Fruit fly (Drosophila melanogaster): ENCODE data around the gene CG14435.

The CG14435 gene

dm6 chrX:6795987-6796691 is 47.6 kb downstream of the CG14435 start (continued):
- TF ChIP-seq CG9817 (tag; optimal IDR thresholded peaks at IDR 0.05): peak; percentile 0
- no peak for TF ChIP-seq Hmx (GFP tag; optimal IDR thresholded peaks at IDR 0.05)
- TF ChIP-seq Dip3 (GFP tag; optimal IDR thresholded peaks at IDR 0.05): no peak
- TF ChIP-seq CG3065 (GFP tag; optimal IDR thresholded peaks at IDR 0.05): no peak
- no peak for TF ChIP-seq Optix (GFP tag; IDR thresholded peaks at IDR 0.05)
- no peak for TF ChIP-seq CG4282 (GFP tag; optimal IDR thresholded peaks at IDR 0.05)
- no peak for TF ChIP-seq CG14441 (GFP tag; IDR thresholded peaks at IDR 0.05)
- TF ChIP-seq Mes4 (GFP tag; optimal IDR thresholded peaks at IDR 0.05): no peak
- TF ChIP-seq hkb (optimal IDR thresholded peaks at IDR 0.05): no peak
- TF ChIP-seq hkb (GFP tag; IDR thresholded peaks at IDR 0.05): no peak
- TF ChIP-seq psq (GFP tag; optimal IDR thresholded peaks at IDR 0.05): no peak
- no peak for TF ChIP-seq Adf1 (GFP tag; IDR thresholded peaks at IDR 0.05)
- no peak for TF ChIP-seq CG7357 (GFP tag; IDR thresholded peaks at IDR 0.05)
- no peak for TF ChIP-seq disco-r (GFP tag; optimal IDR thresholded peaks at IDR 0.05)
- peak; percentile 46 for TF ChIP-seq dmrt99B (tag; optimal IDR thresholded peaks at IDR 0.05)
- no peak for TF ChIP-seq amos (GFP tag; IDR thresholded peaks at IDR 0.05; ENCODE audit: partially characterized antibody)
- no peak for TF ChIP-seq CG3407 (GFP tag; optimal IDR thresholded peaks at IDR 0.05)
- TF ChIP-seq CG10366 (GFP tag; IDR thresholded peaks at IDR 0.05): no peak
- TF ChIP-seq CG6683 (GFP tag; optimal IDR thresholded peaks at IDR 0.05): no peak
- TF ChIP-seq dysf (GFP tag; IDR thresholded peaks at IDR 0.05): 0 out of 3 replicates have a peak, but pooled peaks have one; percentile 39
- TF ChIP-seq CG9727 (GFP tag; optimal IDR thresholded peaks at IDR 0.05): peak; percentile 12
- peak; percentile 38 for TF ChIP-seq nmo (GFP tag; optimal IDR thresholded peaks at IDR 0.05)
- TF ChIP-seq Dbx (GFP tag; IDR thresholded peaks at IDR 0.05): no peak
- no peak for TF ChIP-seq crol (GFP tag; IDR thresholded peaks at IDR 0.05)
- no peak for TF ChIP-seq CG2199 (GFP tag; IDR thresholded peaks at IDR 0.05)
- no peak for TF ChIP-seq ewg (GFP tag; optimal IDR thresholded peaks at IDR 0.05)
- TF ChIP-seq CG16863 (GFP tag; optimal IDR thresholded peaks at IDR 0.05): no peak
- no peak for TF ChIP-seq CG4854 (GFP tag; optimal IDR thresholded peaks at IDR 0.05)
- no peak for TF ChIP-seq CG12744 (GFP tag; optimal IDR thresholded peaks at IDR 0.05)
- no peak for TF ChIP-seq E2f2 (GFP tag; IDR thresholded peaks at IDR 0.05)
- TF ChIP-seq CG2120 (GFP tag; optimal IDR thresholded peaks at IDR 0.05): peak; percentile 49
- TF ChIP-seq ab (GFP tag; optimal IDR thresholded peaks at IDR 0.05): no peak
- no peak for TF ChIP-seq sd (tag; optimal IDR thresholded peaks at IDR 0.05)
- TF ChIP-seq CG4820 (GFP tag; optimal IDR thresholded peaks at IDR 0.05): no peak
- TF ChIP-seq cg (GFP tag; optimal IDR thresholded peaks at IDR 0.05): peak; percentile 58
- no peak for TF ChIP-seq z (GFP tag; IDR thresholded peaks at IDR 0.05)
- TF ChIP-seq Antp (GFP tag; optimal IDR thresholded peaks at IDR 0.05): no peak
- peak; percentile 51; the same call in 1 of the 3 replicates for TF ChIP-seq CG11456 (GFP tag; IDR thresholded peaks at IDR 0.05)
- TF ChIP-seq Sox102F (GFP tag; optimal IDR thresholded peaks at IDR 0.05): peak; percentile 52
- TF ChIP-seq Dip2 (GFP tag; IDR thresholded peaks at IDR 0.05): no peak
- no peak for TF ChIP-seq CG2712 (tag; optimal IDR thresholded peaks at IDR 0.05)
- TF ChIP-seq dmrt11E (tag; optimal IDR thresholded peaks at IDR 0.05): no peak
- TF ChIP-seq Hey (tag; optimal IDR thresholded peaks at IDR 0.05): no peak
- TF ChIP-seq lola (GFP tag; optimal IDR thresholded peaks at IDR 0.05): no peak
- TF ChIP-seq usp (GFP tag; optimal IDR thresholded peaks at IDR 0.05): no peak
- TF ChIP-seq ERR (GFP tag; optimal IDR thresholded peaks at IDR 0.05): no peak
- no peak for TF ChIP-seq CG6854 (GFP tag; optimal IDR thresholded peaks at IDR 0.05)
- TF ChIP-seq otp (GFP tag; IDR thresholded peaks at IDR 0.05): no peak
- TF ChIP-seq CG12104 (GFP tag; optimal IDR thresholded peaks at IDR 0.05): no peak
- TF ChIP-seq CG6813 (GFP tag; optimal IDR thresholded peaks at IDR 0.05): no peak
- no peak for TF ChIP-seq br (optimal IDR thresholded peaks at IDR 0.05)
- TF ChIP-seq CG10565 (GFP tag; optimal IDR thresholded peaks at IDR 0.05): no peak

Measured in whole organism, embryonic.